Worm (Caenorhabditis elegans) whole organism, mixed stage, embryonic: Measurements from ENCODE around the gene srab-3.

ENCODE experiments used
- ceh-83 ChIP-seq: fragments of 200-800 bp; sonication (Bioruptor generic); optimal IDR thresholded peaks from 2 replicates; lab custom pipeline; 2018; ENCODE audit warnings: mild to moderate bottlenecking, missing genetic modification characterization, missing compliant biosample characterization
- ces-1 ChIP-seq: fragments of 150-350 bp; optimal IDR thresholded peaks from 2 replicates; lab custom pipeline; 2014; ENCODE audit warnings: missing biosample characterization, missing genetic modification reagents, missing genetic modification characterization
- mab-5 ChIP-seq: fragments of 150-350 bp; optimal IDR thresholded peaks from 2 replicates; lab custom pipeline; 2014; ENCODE audit warnings: missing biosample characterization, missing genetic modification characterization
- mep-1 ChIP-seq: fragments of 150-350 bp; optimal IDR thresholded peaks from 2 replicates; lab custom pipeline; 2017; ENCODE audit warnings: missing biosample characterization, missing genetic modification reagents, missing genetic modification characterization, inconsistent platforms
- nhr-12 ChIP-seq: fragments of 150-350 bp; optimal IDR thresholded peaks from 2 replicates; lab custom pipeline; 2014; ENCODE audit warnings: missing biosample characterization, missing genetic modification characterization
- nhr-237 ChIP-seq: fragments of 150-350 bp; optimal IDR thresholded peaks from 2 replicates; lab custom pipeline; 2014; ENCODE audit warnings: missing biosample characterization, missing genetic modification characterization
- nhr-28 ChIP-seq: fragments of 150-350 bp; optimal IDR thresholded peaks from 2 replicates; lab custom pipeline; 2014; ENCODE audit warnings: missing biosample characterization, missing genetic modification characterization
- nhr-76 ChIP-seq: sonication (generic microtip); optimal IDR thresholded peaks from 2 replicates; lab custom pipeline; 2017; ENCODE audit warnings: missing biosample characterization, missing genetic modification characterization
- sptf-1 ChIP-seq: sonication (generic microtip); optimal IDR thresholded peaks from 2 replicates; lab custom pipeline; 2017; ENCODE audit warnings: mild to moderate bottlenecking, missing genetic modification characterization, moderate library complexity, missing compliant biosample characterization
- unc-39 ChIP-seq: fragments of 150-350 bp; optimal IDR thresholded peaks from 2 replicates; lab custom pipeline; 2014; ENCODE audit warnings: missing biosample characterization, missing genetic modification characterization
- zip-8 ChIP-seq: fragments of 150-350 bp; optimal IDR thresholded peaks from 2 replicates; lab custom pipeline; 2014; ENCODE audit warnings: missing biosample characterization, missing genetic modification characterization

DNA sequence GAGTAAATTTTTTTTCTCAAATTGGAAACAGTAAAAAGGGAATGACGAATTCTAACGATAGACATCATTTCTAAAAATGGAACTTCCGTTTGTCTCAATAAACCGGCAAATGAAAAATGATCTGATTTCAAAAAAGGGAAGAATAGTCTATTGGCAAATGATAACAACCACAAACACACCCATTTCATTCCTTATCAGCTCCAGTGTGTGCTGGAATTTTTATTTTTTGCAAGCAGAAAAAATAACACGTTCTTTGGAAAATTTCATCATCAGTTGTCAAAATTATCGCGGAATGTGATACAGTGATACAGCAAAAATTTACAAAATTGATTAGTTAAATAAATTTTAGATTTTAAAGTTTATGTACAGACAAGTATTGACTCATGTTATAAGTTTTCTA lies 40.3 kb downstream of the srab-3 start:
- TF ChIP-seq nhr-237 (no peak), zip-8 (no peak), ces-1 (GFP tag; lab: Kevin White, UChicago) (no peak), mep-1 (tag; lab: Kevin White, UChicago) (no peak), nhr-28 (tag; lab: Kevin White, UChicago) (no peak), ceh-83 (GFP tag; lab: Kevin White, UChicago) (no peak), mab-5 (tag; lab: Kevin White, UChicago) (no peak), nhr-12 (no peak), unc-39 (tag; lab: Kevin White, UChicago) (no peak), sptf-1 (tag; lab: Kevin White, UChicago) (no peak), nhr-76 (tag; lab: Kevin White, UChicago) (no peak)
